Worm (Caenorhabditis elegans): ENCODE results near the gene cpz-2.

Gene cpz-2

DNA sequence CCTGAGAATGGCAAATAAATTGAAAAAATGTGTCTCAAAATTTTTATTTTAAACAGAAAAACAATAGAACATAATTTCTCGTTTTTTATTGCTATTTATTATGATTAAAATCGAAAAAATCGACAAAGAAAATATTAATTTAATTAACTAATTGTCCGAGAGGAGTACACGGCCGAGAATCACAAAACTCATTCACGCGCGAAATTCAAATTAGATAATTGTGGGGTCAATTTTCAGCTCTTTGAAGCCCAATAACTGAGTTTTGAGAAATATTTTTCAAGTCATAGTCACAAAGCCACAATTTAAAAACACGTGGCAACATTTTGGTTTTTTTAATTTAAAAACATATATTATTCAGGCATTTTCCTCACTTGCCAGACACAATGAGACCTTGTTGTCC, 28.1 kb downstream of the cpz-2 start:
- TF ChIP-seq ctbp-1 (GFP tag; IDR thresholded peaks at IDR 0.05) (no peak), nhr-41 (GFP tag; IDR thresholded peaks at IDR 0.05) (no peak), aly-2 (tag; optimal IDR thresholded peaks at IDR 0.05) (no peak), ZK337.2 (GFP tag; IDR thresholded peaks at IDR 0.05) (0 out of 2 replicates have a peak, but pooled peaks have one; percentile 23), hlh-11 (tag; optimal IDR thresholded peaks at IDR 0.05) (no peak), lir-3 (tag; optimal IDR thresholded peaks at IDR 0.05) (no peak), hmg-1.1 (GFP tag; IDR thresholded peaks at IDR 0.05) (no peak), Y48G9A.11 (GFP tag; IDR thresholded peaks at IDR 0.05) (peak; percentile 65; the same call in 1 of the 2 replicates), unc-130 (GFP tag; optimal IDR thresholded peaks at IDR 0.05) (peak; percentile 22), F49E8.2 (tag; optimal IDR thresholded peaks at IDR 0.05; ENCODE audit: borderline replicate concordance) (peak; percentile 18), hif-1 (tag; optimal IDR thresholded peaks at IDR 0.05) (peak in 1 of 2 experiments; percentile 1), pha-4 (GFP tag; IDR thresholded peaks at IDR 0.05) (no peak), pha-4 (tag; optimal IDR thresholded peaks at IDR 0.05) (no peak), saeg-2 (GFP tag; IDR thresholded peaks at IDR 0.05) (no peak), lin-1 (GFP tag; IDR thresholded peaks at IDR 0.05) (no peak), ZK546.5 (tag; optimal IDR thresholded peaks at IDR 0.05) (no peak), ceh-44 (GFP tag; IDR thresholded peaks at IDR 0.05) (no peak), dpl-1 (GFP tag; optimal IDR thresholded peaks at IDR 0.05) (peak; percentile 87), T20F7.1 (GFP tag; optimal IDR thresholded peaks at IDR 0.05) (peak; percentile 2), lin-38 (GFP tag; IDR thresholded peaks at IDR 0.05) (peak; percentile 51), egl-27 (tag; optimal IDR thresholded peaks at IDR 0.05) (no peak), madf-9 (GFP tag; conservative IDR thresholded peaks at IDR 0.05) (no peak), aha-1 (tag) (peak; percentile 70), lin-29 (GFP tag; IDR thresholded peaks at IDR 0.05) (no peak), F10B5.3 (tag; optimal IDR thresholded peaks at IDR 0.05) (no peak), mdt-29 (GFP tag; IDR thresholded peaks at IDR 0.05) (no peak), daf-8 (GFP tag; IDR thresholded peaks at IDR 0.05) (no peak), mes-2 (tag; optimal IDR thresholded peaks at IDR 0.05; ENCODE audit: poor library complexity, severe bottlenecking) (peak; percentile 90), php-3 (GFP tag; IDR thresholded peaks at IDR 0.05) (no peak), lsy-2 (tag; optimal IDR thresholded peaks at IDR 0.05) (peak in 1 of 2 experiments; percentile 31), Y5F2A.4 (GFP tag; optimal IDR thresholded peaks at IDR 0.05) (no peak), D1046.2 (GFP tag; IDR thresholded peaks at IDR 0.05) (no peak)

ce11 chrV:13410688-13411087, 29.7 kb downstream of the cpz-2 start, which contains the start of gene F53F1.4:
Gene F53F1.4 (plus strand): TSS chrV:13411077.
- TF ChIP-seq ceh-20 (GFP tag; IDR thresholded peaks at IDR 0.05) (no peak), mxl-3 (GFP tag; optimal IDR thresholded peaks at IDR 0.05) (peak; percentile 74), nhr-48 (tag; optimal IDR thresholded peaks at IDR 0.05) (peak; percentile 40), hlh-11 (tag; optimal IDR thresholded peaks at IDR 0.05) (peak; percentile 19), attf-4 (tag; optimal IDR thresholded peaks at IDR 0.05) (no peak)

- TF ChIP-seq zag-1 (tag; optimal IDR thresholded peaks at IDR 0.05), result no peak
- TF ChIP-seq aha-1 (tag), result no peak
- TF ChIP-seq lin-13 (GFP tag; optimal IDR thresholded peaks at IDR 0.05), result peak; percentile 38
- peak; percentile 2 for TF ChIP-seq mxl-3 (GFP tag; optimal IDR thresholded peaks at IDR 0.05)
- peak in 1 of 2 experiments; percentile 76 for TF ChIP-seq unc-62 (GFP tag; optimal IDR thresholded peaks at IDR 0.05 in 1 of 2)
- no peak for TF ChIP-seq unc-62 (tag; optimal IDR thresholded peaks at IDR 0.05)
- TF ChIP-seq nhr-6 (tag; optimal IDR thresholded peaks at IDR 0.05), result peak; percentile 9
- TF ChIP-seq hlh-30 (tag; optimal IDR thresholded peaks at IDR 0.05; ENCODE audit: insufficient read depth), result no peak
- TF ChIP-seq Y48G9A.11 (GFP tag; IDR thresholded peaks at IDR 0.05), result no peak
- TF ChIP-seq mep-1 (tag; optimal IDR thresholded peaks at IDR 0.05), result peak; percentile 17
- peak; percentile 97 for TF ChIP-seq set-16 (GFP tag; IDR thresholded peaks at IDR 0.05)
- TF ChIP-seq nhr-102 (tag; optimal IDR thresholded peaks at IDR 0.05), result no peak
- TF ChIP-seq zfp-2 (tag; optimal IDR thresholded peaks at IDR 0.05), result no peak
- no peak for TF ChIP-seq mxl-2 (GFP tag; conservative IDR thresholded peaks at IDR 0.05)
- TF ChIP-seq ceh-32 (tag; optimal IDR thresholded peaks at IDR 0.05; ENCODE audit: poor library complexity), result no peak
- TF ChIP-seq aly-2 (tag; optimal IDR thresholded peaks at IDR 0.05), result no peak
These were observed 30.4 kb downstream of the cpz-2 start for ce11 chrV:13411225-13411991.

Measured in whole organism, L4 larva.